Fruit fly (Drosophila melanogaster) whole organism: ENCODE data around the gene tw.

Source experiments
- CG8478 ChIP-seq: fragments of >200 bp; optimal IDR thresholded peaks from 2 replicates; lab custom pipeline; 2018; ENCODE audit warnings: inconsistent platforms
- Dll ChIP-seq: fragments of >200 bp; optimal IDR thresholded peaks from 2 replicates; lab custom pipeline; 2017
- EcR ChIP-seq, 2 experiments: fragments of >200 bp; optimal IDR thresholded peaks; 2 replicates each; lab custom pipeline; 2017; ENCODE audit warnings: missing biosample characterization in 2 of 2, missing genetic modification characterization in 2 of 2, missing genetic modification reagents in 2 of 2
- pan ChIP-seq: fragments of >200 bp; optimal IDR thresholded peaks from 2 replicates; lab custom pipeline; 2017
- psq ChIP-seq: fragments of >200 bp; optimal IDR thresholded peaks from 2 replicates; lab custom pipeline; 2017
- usp ChIP-seq: fragments of >200 bp; optimal IDR thresholded peaks from 2 replicates; lab custom pipeline; 2017; ENCODE audit warnings: missing biosample characterization, missing genetic modification characterization, mixed read lengths

Gene tw

dm6 chrX:768480-769123 lies 15.9 kb upstream of the tw start:
- no peak for TF ChIP-seq Dll (lab: Kevin White, UChicago)
- TF ChIP-seq EcR (GFP tag; optimal IDR thresholded peaks at IDR 0.05; lab: Kevin White, UChicago): no peak
- TF ChIP-seq pan (lab: Kevin White, UChicago): no peak
- TF ChIP-seq usp (GFP tag; lab: Kevin White, UChicago): no peak
- no peak for TF ChIP-seq psq
- TF ChIP-seq CG8478 (lab: Kevin White, UChicago): no peak

dm6 chrX:769639-770124 lies 14.9 kb upstream of the tw start, which contains the start of gene fz3:
Gene fz3 (plus strand): TSS chrX:769945.
- TF ChIP-seq CG8478 (lab: Kevin White, UChicago) (no peak), EcR (GFP tag; optimal IDR thresholded peaks at IDR 0.05; lab: Kevin White, UChicago) (no peak), psq (no peak), usp (GFP tag; lab: Kevin White, UChicago) (no peak), pan (lab: Kevin White, UChicago) (no peak), Dll (lab: Kevin White, UChicago) (no peak)

dm6 chrX:771431-772064 lies 13.0 kb upstream of the tw start:
- TF ChIP-seq pan (lab: Kevin White, UChicago): no peak
- TF ChIP-seq psq: no peak

- no peak for TF ChIP-seq CG8478 (lab: Kevin White, UChicago)
- no peak for TF ChIP-seq EcR (GFP tag; optimal IDR thresholded peaks at IDR 0.05; lab: Kevin White, UChicago)
- TF ChIP-seq pan (lab: Kevin White, UChicago): no peak
- TF ChIP-seq usp (GFP tag; lab: Kevin White, UChicago): no peak
- TF ChIP-seq psq: no peak
- TF ChIP-seq Dll (lab: Kevin White, UChicago): no peak
Measured at dm6 chrX:772305-772986, 12.1 kb upstream of the tw start.

dm6 chrX:774160-774700 lies 10.3 kb upstream of the tw start:
- TF ChIP-seq usp (GFP tag; lab: Kevin White, UChicago) (no peak), pan (lab: Kevin White, UChicago) (no peak)

- no peak for TF ChIP-seq psq
- no peak for TF ChIP-seq usp (GFP tag; lab: Kevin White, UChicago)
- TF ChIP-seq CG8478 (lab: Kevin White, UChicago): no peak
- TF ChIP-seq EcR (GFP tag; optimal IDR thresholded peaks at IDR 0.05; lab: Kevin White, UChicago): no peak
- TF ChIP-seq Dll (lab: Kevin White, UChicago): no peak
- no peak for TF ChIP-seq pan (lab: Kevin White, UChicago)
Measured at dm6 chrX:775184-775583, 9.4 kb upstream of the tw start.

- no peak for TF ChIP-seq usp (GFP tag; lab: Kevin White, UChicago)
- TF ChIP-seq pan (lab: Kevin White, UChicago): no peak
- TF ChIP-seq Dll (lab: Kevin White, UChicago): no peak
- TF ChIP-seq EcR (GFP tag; optimal IDR thresholded peaks at IDR 0.05; lab: Kevin White, UChicago): no peak
- TF ChIP-seq psq: no peak
- no peak for TF ChIP-seq CG8478 (lab: Kevin White, UChicago)
Measured at dm6 chrX:779344-779743, 5.2 kb upstream of the tw start.

dm6 chrX:790039-790597 lies 5.6 kb downstream of the tw start, which contains the start of gene CG13360:
Gene CG13360 (minus strand): TSS chrX:790089.
- no peak for TF ChIP-seq pan (lab: Kevin White, UChicago)
- no peak for TF ChIP-seq EcR (GFP tag; optimal IDR thresholded peaks at IDR 0.05; lab: Kevin White, UChicago)
- no peak for TF ChIP-seq psq
- no peak for TF ChIP-seq CG8478 (lab: Kevin White, UChicago)
- TF ChIP-seq usp (GFP tag; lab: Kevin White, UChicago): no peak
- no peak for TF ChIP-seq Dll (lab: Kevin White, UChicago)

- no peak for TF ChIP-seq psq
- no peak for TF ChIP-seq CG8478 (lab: Kevin White, UChicago)
- no peak for TF ChIP-seq usp (GFP tag; lab: Kevin White, UChicago)
- TF ChIP-seq pan (lab: Kevin White, UChicago): no peak
- no peak for TF ChIP-seq EcR (GFP tag; optimal IDR thresholded peaks at IDR 0.05; lab: Kevin White, UChicago)
- no peak for TF ChIP-seq Dll (lab: Kevin White, UChicago)
Measured at dm6 chrX:792923-793322, 8.4 kb downstream of the tw start, which contains the start of gene CG16989. Gene CG16989 (plus strand): TSS chrX:793147.

dm6 chrX:796397-796989 lies 11.9 kb downstream of the tw start:
- no peak for TF ChIP-seq psq
- no peak for TF ChIP-seq CG8478 (lab: Kevin White, UChicago)
- no peak for TF ChIP-seq EcR (GFP tag; optimal IDR thresholded peaks at IDR 0.05; lab: Kevin White, UChicago)
- TF ChIP-seq pan (lab: Kevin White, UChicago): no peak
- no peak for TF ChIP-seq Dll (lab: Kevin White, UChicago)
- TF ChIP-seq usp (GFP tag; lab: Kevin White, UChicago): no peak
